Worm (Caenorhabditis elegans) whole organism, L3 larva: ENCODE results near the gene F01D4.5.

Experiments
- egl-27 ChIP-seq: sonication (generic microtip); optimal IDR thresholded peaks from 4 replicates; lab custom pipeline; 2017; ENCODE audit warnings: missing biosample characterization, missing genetic modification reagents, missing genetic modification characterization
- egl-5 ChIP-seq: fragments of 150-350 bp; optimal IDR thresholded peaks from 2 replicates; lab custom pipeline; 2017; ENCODE audit warnings: missing biosample characterization, missing genetic modification reagents, missing genetic modification characterization, inconsistent platforms
- lin-39 ChIP-seq: fragments of 150-350 bp; optimal IDR thresholded peaks from 2 replicates; lab custom pipeline; 2018; ENCODE audit warnings: missing biosample characterization, missing genetic modification reagents, missing genetic modification characterization
- nhr-11 ChIP-seq: fragments of 150-350 bp; optimal IDR thresholded peaks from 2 replicates; lab custom pipeline; 2014; ENCODE audit warnings: missing biosample characterization, missing genetic modification characterization
- snpc-4 ChIP-seq: fragments of 150-350 bp; optimal IDR thresholded peaks from 2 replicates; lab custom pipeline; 2014; ENCODE audit warnings: missing biosample characterization, missing genetic modification characterization

- TF ChIP-seq egl-27 (tag; lab: Kevin White, UChicago) (no peak), lin-39 (no peak), snpc-4 (no peak), nhr-11 (tag; lab: Kevin White, UChicago) (peak; percentile 20), egl-5 (tag; lab: Kevin White, UChicago) (peak; percentile 45)
Measured at ce11 chrIV:10502345-10502744, 18.9 kb upstream of the F01D4.5 start.
